Fruit fly (Drosophila melanogaster) whole organism, wandering third instar larva: ENCODE results near the gene CG13315.

Experiments used
- CG32264 ChIP-seq: fragments of 200-800 bp; sonication (Bioruptor generic); optimal IDR thresholded peaks from 2 replicates; lab custom pipeline; 2016; ENCODE audit warnings: missing biosample characterization, missing genetic modification characterization
- CG9705 ChIP-seq: fragments of 200-800 bp; sonication (Bioruptor generic); optimal IDR thresholded peaks from 2 replicates; lab custom pipeline; 2018; ENCODE audit warnings: missing biosample characterization, mild to moderate bottlenecking, missing genetic modification characterization
- CrebA ChIP-seq: fragments of 200-800 bp; sonication (Bioruptor generic); optimal IDR thresholded peaks from 2 replicates; lab custom pipeline; 2016; ENCODE audit warnings: missing biosample characterization, mild to moderate bottlenecking, missing genetic modification characterization, borderline replicate concordance
- Dif ChIP-seq: fragments of 200-275, 200-300 bp; sonication (Bioruptor generic); optimal IDR thresholded peaks from 2 replicates; lab custom pipeline; 2018; ENCODE audit warnings: missing biosample characterization, missing genetic modification characterization; ENCODE audit not compliant: partially characterized antibody
- GATAd ChIP-seq: sonication (Bioruptor generic); optimal IDR thresholded peaks from 2 replicates; lab custom pipeline; 2016; ENCODE audit warnings: missing biosample characterization, missing genetic modification characterization
- HLH106 ChIP-seq: fragments of 200-800 bp; optimal IDR thresholded peaks from 3 replicates; lab custom pipeline; 2019; ENCODE audit warnings: missing biosample characterization, mild to moderate bottlenecking, missing genetic modification characterization, moderate library complexity
- Hr78 ChIP-seq: fragments of >200 bp; optimal IDR thresholded peaks from 2 replicates; lab custom pipeline; 2017; ENCODE audit warnings: missing biosample characterization, missing genetic modification characterization
- Hr83 ChIP-seq: fragments of 200-300 bp; sonication (Bioruptor generic); optimal IDR thresholded peaks from 2 replicates; lab custom pipeline; 2016; ENCODE audit warnings: missing biosample characterization, mild to moderate bottlenecking, missing genetic modification characterization, moderate library complexity; ENCODE audit not compliant: poor library complexity, severe bottlenecking
- Mio ChIP-seq: sonication (Bioruptor generic); optimal IDR thresholded peaks from 2 replicates; lab custom pipeline; 2016; ENCODE audit warnings: missing biosample characterization, missing genetic modification characterization
- OdsH ChIP-seq: fragments of 200-800 bp; sonication (Bioruptor generic); optimal IDR thresholded peaks from 2 replicates; lab custom pipeline; 2016; ENCODE audit warnings: missing biosample characterization, mild to moderate bottlenecking, missing genetic modification characterization
- Rel ChIP-seq, 2 experiments: fragments of 200-800 bp; sonication (Bioruptor generic) in 1 of 2; optimal IDR thresholded peaks; 2 replicates in 1 of 2; 3 replicates in 1 of 2; lab custom pipeline; 2016 to 2019; ENCODE audit warnings: mild to moderate bottlenecking in 2 of 2, missing biosample characterization in 2 of 2, missing genetic modification characterization in 2 of 2, moderate library complexity in 1 of 2
- Sp1 ChIP-seq: fragments of 200-800 bp; sonication (Bioruptor generic); optimal IDR thresholded peaks from 3 replicates; lab custom pipeline; 2019; ENCODE audit warnings: missing biosample characterization, mild to moderate bottlenecking, missing genetic modification characterization, moderate library complexity
- Vsx2 ChIP-seq: fragments of 200-300, 225-300 bp; sonication (Bioruptor generic); optimal IDR thresholded peaks from 2 replicates; lab custom pipeline; 2018; ENCODE audit warnings: missing biosample characterization, missing genetic modification characterization; ENCODE audit not compliant: partially characterized antibody
- br ChIP-seq: fragments of 200-800 bp; sonication (Bioruptor generic); optimal IDR thresholded peaks from 2 replicates; lab custom pipeline; 2016; ENCODE audit warnings: missing biosample characterization, missing genetic modification characterization
- brk ChIP-seq: fragments of 200-800 bp; sonication (Bioruptor generic); optimal IDR thresholded peaks from 2 replicates; lab custom pipeline; 2016; ENCODE audit warnings: missing biosample characterization, mild to moderate bottlenecking, missing genetic modification characterization
- dl ChIP-seq, 2 experiments: fragments of 175-275, 200-275 bp in 1 of 2; fragments of 200-275 bp in 1 of 2; sonication (Bioruptor generic); optimal IDR thresholded peaks; lab custom pipeline; 2018; ENCODE audit warnings: mild to moderate bottlenecking in 2 of 2, missing biosample characterization in 2 of 2, missing genetic modification characterization in 2 of 2, moderate library complexity in 2 of 2; ENCODE audit not compliant: partially characterized antibody in 2 of 2, insufficient read depth in 1 of 2
- dsf ChIP-seq: sonication (Bioruptor generic); optimal IDR thresholded peaks from 2 replicates; lab custom pipeline; 2016; ENCODE audit warnings: missing biosample characterization, missing genetic modification characterization, borderline replicate concordance
- foxo ChIP-seq, 2 experiments: fragments of 200-800 bp; sonication (Bioruptor generic); optimal IDR thresholded peaks; 2 replicates in 1 of 2; 3 replicates in 1 of 2; lab custom pipeline; 2016 to 2017; ENCODE audit warnings: missing biosample characterization in 2 of 2, missing genetic modification characterization in 2 of 2
- jim ChIP-seq: fragments of 175-275, 200-325 bp; sonication (Bioruptor generic); optimal IDR thresholded peaks from 2 replicates; lab custom pipeline; 2016; ENCODE audit warnings: missing biosample characterization, mild to moderate bottlenecking, missing genetic modification characterization
- psq ChIP-seq: fragments of 200-800 bp; sonication (Bioruptor generic); optimal IDR thresholded peaks from 3 replicates; lab custom pipeline; 2017; ENCODE audit warnings: missing biosample characterization, mild to moderate bottlenecking, missing genetic modification characterization, moderate library complexity
- rgr ChIP-seq: fragments of 200-800 bp; sonication (Bioruptor generic); optimal IDR thresholded peaks from 3 replicates; lab custom pipeline; 2016; ENCODE audit warnings: missing biosample characterization, mild to moderate bottlenecking, missing genetic modification characterization
- sage ChIP-seq: fragments of 200-800 bp; sonication (Bioruptor generic); optimal IDR thresholded peaks from 2 replicates; lab custom pipeline; 2016; ENCODE audit warnings: missing biosample characterization, mild to moderate bottlenecking, missing genetic modification characterization
- sv ChIP-seq: fragments of 200-800 bp; sonication (Bioruptor generic); optimal IDR thresholded peaks from 3 replicates; lab custom pipeline; 2016; ENCODE audit warnings: missing biosample characterization, missing genetic modification characterization
- tai ChIP-seq: sonication (Bioruptor generic); optimal IDR thresholded peaks from 2 replicates; lab custom pipeline; 2016; ENCODE audit warnings: missing biosample characterization, missing genetic modification characterization
- usp ChIP-seq: fragments of >200 bp; optimal IDR thresholded peaks from 2 replicates; lab custom pipeline; 2017; ENCODE audit warnings: missing biosample characterization, missing genetic modification characterization

Gene CG13315

dm6 chr3L:9057429-9058088 lies 39.1 kb upstream of the CG13315 start (continued):
- TF ChIP-seq Hr83 (GFP tag; lab: Kevin White, UChicago) (peak; percentile 39), psq (GFP tag; lab: Kevin White, UChicago) (peak; percentile 96), sage (GFP tag; lab: Kevin White, UChicago) (peak; percentile 96), jim (no peak), tai (GFP tag; lab: Kevin White, UChicago) (no peak), HLH106 (tag; lab: Kevin White, UChicago) (peak; percentile 99)

- no peak for TF ChIP-seq OdsH (GFP tag; lab: Kevin White, UChicago)
- no peak for TF ChIP-seq Mio (GFP tag; lab: Kevin White, UChicago)
- TF ChIP-seq Hr78 (GFP tag; lab: Kevin White, UChicago), result no peak
- no peak for TF ChIP-seq Vsx2 (GFP tag; lab: Kevin White, UChicago)
- TF ChIP-seq Sp1 (GFP tag; lab: Kevin White, UChicago), result no peak
- TF ChIP-seq tai (GFP tag; lab: Kevin White, UChicago), result no peak
- no peak for TF ChIP-seq CG9705
- no peak for TF ChIP-seq foxo (GFP tag; optimal IDR thresholded peaks at IDR 0.05; lab: Kevin White, UChicago)
Observed at dm6 chr3L:9059611-9060203, 37.0 kb upstream of the CG13315 start.

- no peak for TF ChIP-seq foxo (GFP tag; optimal IDR thresholded peaks at IDR 0.05; lab: Kevin White, UChicago)
- TF ChIP-seq CG32264 (GFP tag; lab: Kevin White, UChicago), result no peak
- TF ChIP-seq dl (GFP tag; optimal IDR thresholded peaks at IDR 0.05; lab: Kevin White, UChicago; ENCODE audit: insufficient read depth in 1 of 2, partially characterized antibody in 2 of 2), result no peak
- no peak for TF ChIP-seq GATAd (GFP tag; lab: Kevin White, UChicago)
- no peak for TF ChIP-seq dsf (GFP tag; lab: Kevin White, UChicago)
- TF ChIP-seq sv (GFP tag; lab: Kevin White, UChicago), result no peak
- TF ChIP-seq Mio (GFP tag; lab: Kevin White, UChicago), result no peak
- no peak for TF ChIP-seq Hr83 (GFP tag; lab: Kevin White, UChicago)
- TF ChIP-seq br (GFP tag; lab: Kevin White, UChicago), result no peak
- TF ChIP-seq Rel (GFP tag; optimal IDR thresholded peaks at IDR 0.05; lab: Kevin White, UChicago), result no peak
- TF ChIP-seq Rel (tag; optimal IDR thresholded peaks at IDR 0.05; lab: Kevin White, UChicago), result no peak
- no peak for TF ChIP-seq Hr78 (GFP tag; lab: Kevin White, UChicago)
- TF ChIP-seq sage (GFP tag; lab: Kevin White, UChicago), result no peak
- TF ChIP-seq Sp1 (GFP tag; lab: Kevin White, UChicago), result no peak
- no peak for TF ChIP-seq jim
- no peak for TF ChIP-seq HLH106 (tag; lab: Kevin White, UChicago)
- TF ChIP-seq rgr, result no peak
- no peak for TF ChIP-seq Dif
Observed at dm6 chr3L:9061449-9061848, 35.2 kb upstream of the CG13315 start.

- TF ChIP-seq Rel (GFP tag; optimal IDR thresholded peaks at IDR 0.05; lab: Kevin White, UChicago) (no peak), Rel (tag; optimal IDR thresholded peaks at IDR 0.05; lab: Kevin White, UChicago) (no peak), sage (GFP tag; lab: Kevin White, UChicago) (no peak), usp (GFP tag; lab: Kevin White, UChicago) (no peak), CrebA (GFP tag; lab: Kevin White, UChicago) (no peak)
Observed at dm6 chr3L:9062816-9063215, 33.9 kb upstream of the CG13315 start.

- TF ChIP-seq CrebA (GFP tag; lab: Kevin White, UChicago), result peak; percentile 16
- no peak for TF ChIP-seq brk (GFP tag; lab: Kevin White, UChicago)
- no peak for TF ChIP-seq Dif
- no peak for TF ChIP-seq dl (GFP tag; optimal IDR thresholded peaks at IDR 0.05; lab: Kevin White, UChicago; ENCODE audit: insufficient read depth in 1 of 2, partially characterized antibody in 2 of 2)
Observed at dm6 chr3L:9063607-9064006, 33.1 kb upstream of the CG13315 start.
